Fruit fly (Drosophila melanogaster) Kc167 (cell line): ENCODE data around the gene CG43439.

Source experiments
- Sin3A ChIP-seq: fragments of >200 bp; optimal IDR thresholded peaks from 2 replicates; lab custom pipeline; 2018; ENCODE audit warnings: missing external identifiers
- h ChIP-seq: fragments of >200 bp; optimal IDR thresholded peaks from 3 replicates; lab custom pipeline; 2018; ENCODE audit warnings: missing external identifiers
- psq ChIP-seq: fragments of >200 bp; optimal IDR thresholded peaks from 2 replicates; lab custom pipeline; 2017; ENCODE audit warnings: missing external identifiers

DNA sequence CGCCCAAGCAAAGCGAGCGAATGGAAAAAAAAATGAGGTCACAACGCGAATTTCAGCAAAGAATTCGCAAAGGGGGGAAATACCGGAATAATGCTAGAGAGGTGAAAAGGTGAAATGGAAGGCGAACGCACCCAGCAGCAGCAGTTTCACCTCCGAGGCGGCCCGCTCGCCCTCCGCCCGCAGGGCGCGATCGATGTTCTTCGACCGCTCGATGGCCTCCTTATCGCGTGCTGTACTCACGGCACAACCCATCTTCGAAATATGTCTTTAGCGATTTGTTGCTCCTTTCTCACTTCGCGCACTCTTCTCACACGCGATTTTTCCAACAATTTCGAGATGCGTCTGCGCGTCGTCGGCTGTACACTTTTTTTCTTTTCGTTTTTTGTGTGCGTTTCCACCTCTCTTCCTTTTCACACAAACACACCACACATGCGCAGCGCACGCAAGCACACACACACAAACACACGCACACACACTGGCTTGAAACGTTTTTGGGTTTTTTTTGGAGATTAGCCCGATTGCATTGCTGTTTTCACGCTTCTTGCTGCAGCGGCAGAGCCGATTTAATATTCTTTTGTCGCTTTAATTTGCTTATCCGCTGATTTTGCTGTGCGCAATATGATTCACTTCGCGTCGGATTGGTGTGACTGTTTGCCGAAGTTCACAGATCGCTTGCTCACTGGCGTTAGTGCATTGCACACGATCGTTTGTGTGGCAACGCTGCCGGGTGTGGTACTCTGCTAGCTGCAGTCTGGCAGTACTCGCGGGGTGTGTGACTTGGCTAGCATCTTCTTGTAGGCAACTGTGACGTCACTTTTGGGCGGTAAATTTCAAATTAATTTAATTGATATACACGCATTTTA, 4.8 kb downstream of the CG43439 start, which contains the start of gene Galphai:
- TF ChIP-seq h (lab: Kevin White, UChicago), result no peak
- no peak for TF ChIP-seq psq (lab: Kevin White, UChicago)
- TF ChIP-seq Sin3A (lab: Kevin White, UChicago), result no peak
